Worm (Caenorhabditis elegans): ENCODE data around the gene svh-2.

svh-2 gene

DNA sequence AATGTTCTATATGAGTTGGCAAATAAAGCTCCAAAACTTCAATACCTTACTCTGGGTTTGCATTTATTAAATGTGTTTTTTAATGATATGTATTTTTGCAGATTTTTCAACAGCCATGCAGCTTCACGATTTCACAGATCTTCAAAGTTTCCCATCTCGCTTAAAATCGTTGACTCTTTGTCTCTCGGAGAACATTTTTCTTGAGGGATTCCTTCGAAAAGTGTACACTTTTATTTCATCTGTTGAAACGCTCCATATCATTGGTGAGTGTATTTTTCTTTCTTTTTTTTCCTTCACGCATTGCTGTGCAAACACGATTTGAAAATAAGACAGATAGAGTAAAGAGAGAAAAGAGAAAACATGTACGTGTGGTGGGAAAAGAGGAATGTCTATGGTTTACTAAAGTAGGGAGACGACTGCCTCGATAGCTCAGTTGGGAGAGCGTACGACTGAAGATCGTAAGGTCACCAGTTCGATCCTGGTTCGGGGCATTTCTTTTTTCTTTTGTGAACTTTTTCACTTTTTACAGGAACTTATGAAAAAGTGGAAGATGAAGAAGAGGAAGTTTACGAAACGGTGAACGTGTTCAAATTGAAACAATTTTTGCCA is 40.2 kb downstream of the svh-2 start (continued):
- TF ChIP-seq unc-62 (GFP tag; optimal IDR thresholded peaks at IDR 0.05) (no peak), nhr-28 (tag; optimal IDR thresholded peaks at IDR 0.05) (no peak), lin-35 (GFP tag; optimal IDR thresholded peaks at IDR 0.05) (peak; percentile 19 to 68), nhr-47 (tag; optimal IDR thresholded peaks at IDR 0.05) (peak; percentile 77), lir-3 (tag; optimal IDR thresholded peaks at IDR 0.05; ENCODE audit: poor library complexity) (peak; percentile 30), zag-1 (tag; optimal IDR thresholded peaks at IDR 0.05) (no peak), sptf-1 (tag; optimal IDR thresholded peaks at IDR 0.05) (no peak), F16B12.6 (tag; optimal IDR thresholded peaks at IDR 0.05) (no peak), mdl-1 (tag; optimal IDR thresholded peaks at IDR 0.05) (peak in 1 of 2 experiments; percentile 33), elt-3 (tag; optimal IDR thresholded peaks at IDR 0.05) (peak in 1 of 6 experiments; percentile 74), nhr-90 (tag; optimal IDR thresholded peaks at IDR 0.05; ENCODE audit: poor library complexity) (peak; percentile 65), lin-14 (GFP tag; optimal IDR thresholded peaks at IDR 0.05) (peak; percentile 72), aly-2 (tag; optimal IDR thresholded peaks at IDR 0.05) (peak; percentile 82), pax-3 (tag; optimal IDR thresholded peaks at IDR 0.05) (no peak), vab-15 (tag; optimal IDR thresholded peaks at IDR 0.05) (no peak), nhr-76 (tag; optimal IDR thresholded peaks at IDR 0.05) (no peak), skn-1 (tag; optimal IDR thresholded peaks at IDR 0.05) (peak; percentile 32), aha-1 (tag; optimal IDR thresholded peaks at IDR 0.05) (no peak), mab-9 (GFP tag; IDR thresholded peaks at IDR 0.05) (no peak), efl-1 (optimal IDR thresholded peaks at IDR 0.05) (peak; percentile 3 to 21), efl-1 (GFP tag; optimal IDR thresholded peaks at IDR 0.05 in 1 of 2) (peak in 1 of 2 experiments; percentile 6), snu-23 (GFP tag; optimal IDR thresholded peaks at IDR 0.05) (peak; percentile 85), C04F5.9 (tag; optimal IDR thresholded peaks at IDR 0.05) (no peak), nhr-12 (tag; optimal IDR thresholded peaks at IDR 0.05) (no peak), pag-3 (tag; optimal IDR thresholded peaks at IDR 0.05; ENCODE audit: borderline replicate concordance, insufficient read depth) (no peak), unc-86 (tag; optimal IDR thresholded peaks at IDR 0.05) (peak; percentile 43), nhr-85 (tag) (peak; percentile 77), hlh-17 (GFP tag; optimal IDR thresholded peaks at IDR 0.05; ENCODE audit: borderline replicate concordance) (no peak), zip-4 (GFP tag; optimal IDR thresholded peaks at IDR 0.05) (peak; percentile 34), rnt-1 (tag; optimal IDR thresholded peaks at IDR 0.05) (peak; percentile 64), tlp-1 (tag; optimal IDR thresholded peaks at IDR 0.05) (no peak), Y116A8C.19 (tag; optimal IDR thresholded peaks at IDR 0.05; ENCODE audit: borderline replicate concordance) (no peak)

DNA sequence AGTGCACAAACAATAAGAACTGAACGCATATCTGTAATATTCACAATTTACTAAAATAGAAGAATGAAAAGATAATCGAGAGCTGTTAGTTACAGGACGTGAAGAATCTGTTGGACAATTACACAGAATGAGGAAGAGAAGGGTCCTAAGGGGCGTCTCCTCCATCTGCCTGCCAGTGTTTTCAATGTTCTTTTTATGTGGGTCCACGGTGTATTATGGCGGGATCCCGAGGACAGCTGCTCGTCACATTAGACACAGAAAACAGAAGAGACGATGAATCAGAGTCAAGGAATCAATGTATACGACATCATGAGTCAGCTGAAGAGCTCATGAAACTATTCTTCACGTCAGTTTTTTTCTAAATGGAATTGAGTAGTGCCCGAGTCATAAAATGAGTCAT is 44.0 kb downstream of the svh-2 start, which contains the start of gene ttr-6:
Gene ttr-6 (minus strand): TSS at position 33 of the 400 bp plus-strand sequence.
- TF ChIP-seq skn-1 (tag; optimal IDR thresholded peaks at IDR 0.05) (no peak), swsn-7 (tag; optimal IDR thresholded peaks at IDR 0.05) (no peak), pag-3 (tag; optimal IDR thresholded peaks at IDR 0.05; ENCODE audit: borderline replicate concordance, insufficient read depth) (peak; percentile 34), fkh-4 (tag; optimal IDR thresholded peaks at IDR 0.05; ENCODE audit: borderline replicate concordance) (no peak), nhr-19 (GFP tag; conservative IDR thresholded peaks at IDR 0.05) (peak; percentile 23; the same call in 1 of the 2 replicates), nhr-85 (tag) (no peak), tbx-2 (tag; optimal IDR thresholded peaks at IDR 0.05) (no peak), lin-14 (GFP tag; optimal IDR thresholded peaks at IDR 0.05) (peak; percentile 53), nhr-90 (tag; optimal IDR thresholded peaks at IDR 0.05; ENCODE audit: poor library complexity) (no peak), snu-23 (GFP tag; optimal IDR thresholded peaks at IDR 0.05) (peak; percentile 2), nhr-237 (tag; optimal IDR thresholded peaks at IDR 0.05) (no peak), nhr-47 (tag; optimal IDR thresholded peaks at IDR 0.05) (no peak), nhr-71 (tag; optimal IDR thresholded peaks at IDR 0.05) (peak; percentile 42), efl-1 (optimal IDR thresholded peaks at IDR 0.05) (no peak), efl-1 (GFP tag; optimal IDR thresholded peaks at IDR 0.05 in 1 of 2) (peak in 1 of 2 experiments; percentile 31), rnt-1 (tag; optimal IDR thresholded peaks at IDR 0.05) (peak; percentile 69), unc-86 (tag; optimal IDR thresholded peaks at IDR 0.05) (no peak)
